Fruit fly (Drosophila melanogaster): Measurements from ENCODE around the gene trbl.

trbl gene

DNA sequence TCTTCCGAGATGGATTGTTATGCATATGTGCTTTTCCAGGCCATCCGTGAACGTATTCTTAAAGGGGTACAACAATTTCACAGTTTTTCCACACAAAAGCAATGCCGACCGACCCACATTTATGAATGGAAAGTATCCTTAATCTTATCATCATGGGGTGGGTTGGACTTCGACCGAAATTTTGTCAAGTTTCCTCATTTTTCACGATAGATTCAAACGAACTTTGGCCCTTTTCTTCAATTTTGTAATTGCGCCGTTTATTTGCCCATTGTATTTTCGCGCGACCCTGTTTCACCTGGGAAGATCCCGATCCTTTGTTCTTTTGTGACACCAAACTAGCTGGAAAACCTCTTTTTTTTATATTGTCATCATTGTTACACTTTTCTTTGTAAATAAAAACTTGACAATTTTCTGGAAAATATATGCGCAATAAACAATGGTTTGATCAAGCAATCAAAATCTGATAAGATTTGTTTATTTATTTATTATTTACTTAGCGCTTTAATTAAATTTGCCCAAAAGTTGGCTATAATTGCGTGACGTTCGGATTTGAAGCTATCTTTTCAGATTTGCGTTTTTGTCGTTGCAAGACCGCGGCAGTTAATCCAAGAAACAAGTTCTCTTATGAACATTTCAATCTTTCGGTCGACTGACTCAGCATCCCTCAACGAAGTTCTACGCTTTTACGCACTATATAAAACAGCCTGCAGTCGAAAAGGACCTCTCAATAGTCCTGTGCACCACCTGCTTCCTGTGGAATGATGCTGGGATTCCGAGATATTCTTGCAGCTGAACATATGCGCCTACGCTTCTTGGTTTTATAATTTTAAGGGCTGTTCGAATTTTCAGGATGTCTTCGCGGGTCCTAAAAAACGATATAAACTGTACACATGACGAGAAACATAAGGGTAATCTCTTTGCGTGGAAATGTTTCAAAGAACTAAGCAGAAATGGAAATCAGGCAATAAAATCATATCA is 4.9 kb upstream of the trbl start:
- TF ChIP-seq CG17806 (tag; optimal IDR thresholded peaks at IDR 0.05): no peak
- no peak for TF ChIP-seq CG9948 (tag; optimal IDR thresholded peaks at IDR 0.05)
- TF ChIP-seq CG4496 (GFP tag; IDR thresholded peaks at IDR 0.05): 0 out of 3 replicates have a peak, but pooled peaks have one; percentile 15
- no peak for TF ChIP-seq fd96Ca (GFP tag; IDR thresholded peaks at IDR 0.05)
- TF ChIP-seq EcR (GFP tag; optimal IDR thresholded peaks at IDR 0.05): no peak
- no peak for TF ChIP-seq CG32121 (GFP tag; IDR thresholded peaks at IDR 0.05)
- no peak for TF ChIP-seq CG12605 (GFP tag; IDR thresholded peaks at IDR 0.05)

DNA sequence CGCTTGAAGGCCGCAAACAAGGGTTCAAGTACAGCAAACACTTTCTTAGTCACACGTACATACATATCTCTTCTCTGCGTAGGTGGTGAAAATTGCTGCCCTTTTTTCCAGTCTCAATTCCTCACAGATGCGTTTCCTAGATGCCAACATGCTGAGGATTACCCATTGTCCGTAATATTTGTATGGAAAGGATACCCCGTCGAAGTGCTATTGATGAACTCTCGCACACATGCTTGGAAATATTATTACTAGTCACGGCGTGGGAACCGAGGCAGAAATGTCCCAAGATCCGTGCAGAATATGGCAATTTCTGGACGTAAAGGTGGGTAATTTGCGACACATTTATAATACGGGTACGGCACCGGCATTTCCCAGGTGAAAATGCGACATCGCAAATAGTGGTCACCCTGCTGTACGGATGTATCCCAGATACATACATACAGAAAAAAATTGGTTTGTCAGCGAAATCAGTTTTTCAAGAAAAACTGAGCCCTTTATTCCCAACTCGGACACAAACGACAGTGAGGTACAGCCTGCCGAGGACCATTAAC is 4.0 kb upstream of the trbl start:
- TF ChIP-seq gl (tag; optimal IDR thresholded peaks at IDR 0.05): no peak
- TF ChIP-seq Pif1A (GFP tag; optimal IDR thresholded peaks at IDR 0.05): no peak
- TF ChIP-seq CG10348 (GFP tag; IDR thresholded peaks at IDR 0.05): no peak
- no peak for TF ChIP-seq CG14655 (GFP tag; optimal IDR thresholded peaks at IDR 0.05)
- no peak for TF ChIP-seq rn (GFP tag; IDR thresholded peaks at IDR 0.05)

DNA sequence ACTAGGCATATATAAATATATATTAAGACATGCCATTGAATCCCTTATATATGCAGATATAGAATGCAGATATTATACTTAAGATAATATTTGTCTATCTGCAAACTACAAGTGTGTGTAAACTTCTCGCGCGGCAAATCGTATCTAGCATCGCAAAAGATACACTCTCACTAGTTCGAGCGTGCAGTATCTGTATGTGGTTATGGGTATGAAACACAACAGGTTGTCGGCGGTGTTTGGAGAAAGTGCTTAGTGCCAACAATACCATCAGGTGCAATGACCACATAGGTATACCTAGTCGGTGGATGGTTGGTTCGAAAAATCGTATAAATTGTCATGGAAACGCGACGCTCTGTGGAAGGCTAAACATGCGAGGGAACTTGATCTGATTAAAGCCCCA is 3.1 kb upstream of the trbl start:
- no peak for TF ChIP-seq CG8159 (tag; optimal IDR thresholded peaks at IDR 0.05)
- no peak for TF ChIP-seq CG14655 (GFP tag; optimal IDR thresholded peaks at IDR 0.05)
- no peak for TF ChIP-seq CG12605 (GFP tag; IDR thresholded peaks at IDR 0.05)
- TF ChIP-seq CG9948 (tag; optimal IDR thresholded peaks at IDR 0.05): no peak
- TF ChIP-seq Pif1B (GFP tag; optimal IDR thresholded peaks at IDR 0.05): no peak
- TF ChIP-seq CG32121 (GFP tag; IDR thresholded peaks at IDR 0.05): no peak
- no peak for TF ChIP-seq EcR (GFP tag; optimal IDR thresholded peaks at IDR 0.05)

DNA sequence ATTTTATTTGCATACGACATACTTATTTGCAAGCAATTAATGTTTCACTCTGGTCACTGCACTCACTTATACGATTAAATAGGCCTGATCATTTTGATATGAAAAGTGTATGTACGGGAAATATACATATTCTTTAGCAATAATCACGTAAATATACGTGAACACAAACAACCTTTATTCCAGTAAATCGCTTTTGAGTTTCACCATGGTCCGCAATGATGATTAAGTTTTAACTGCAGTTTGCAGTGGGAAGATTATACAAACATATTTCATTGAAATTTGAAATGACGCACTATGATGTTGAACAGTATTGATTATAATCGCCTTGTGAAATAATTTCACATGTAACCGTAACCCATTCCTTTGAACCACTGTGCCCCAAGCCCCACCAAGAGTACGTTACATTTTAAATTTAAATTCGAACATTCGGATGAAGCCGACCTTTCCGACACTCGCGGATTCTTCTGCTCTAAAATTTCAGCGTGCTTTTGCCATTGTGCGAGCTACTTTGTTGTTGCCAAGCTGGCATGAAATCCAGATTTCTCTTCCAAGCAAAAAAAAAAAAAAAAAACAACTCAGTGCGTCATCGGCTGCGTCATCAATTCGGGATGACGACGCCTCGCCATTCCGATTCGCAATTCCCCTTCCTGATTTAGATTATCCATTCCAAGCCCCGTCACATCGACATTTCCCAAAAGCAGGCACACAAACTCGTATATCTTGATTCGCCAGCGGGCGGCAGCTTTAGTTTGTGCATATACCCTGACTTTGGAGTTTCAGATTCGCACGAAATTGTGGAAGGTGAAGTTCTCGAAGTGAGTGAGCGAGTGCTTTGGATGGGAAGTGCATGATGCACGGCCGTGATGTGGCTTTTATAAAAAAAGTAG is 2.3 kb upstream of the trbl start:
- peak; percentile 69 for TF ChIP-seq CG15710 (tag; optimal IDR thresholded peaks at IDR 0.05)
- peak; percentile 64 for TF ChIP-seq EcR (GFP tag; optimal IDR thresholded peaks at IDR 0.05)
- no peak for TF ChIP-seq CG32121 (GFP tag; IDR thresholded peaks at IDR 0.05)
- TF ChIP-seq CG9948 (tag; optimal IDR thresholded peaks at IDR 0.05): peak; percentile 67
- peak; percentile 57 for TF ChIP-seq CG34367 (tag; optimal IDR thresholded peaks at IDR 0.05)
- TF ChIP-seq Pif1A (GFP tag; optimal IDR thresholded peaks at IDR 0.05): peak; percentile 64
- no peak for TF ChIP-seq CG12605 (GFP tag; IDR thresholded peaks at IDR 0.05)
- peak; percentile 77 for TF ChIP-seq CG8159 (tag; optimal IDR thresholded peaks at IDR 0.05)
- TF ChIP-seq CG14655 (GFP tag; optimal IDR thresholded peaks at IDR 0.05): peak; percentile 68
- peak; percentile 20 for TF ChIP-seq CG13204 (GFP tag; optimal IDR thresholded peaks at IDR 0.05)
- peak; percentile 52 for TF ChIP-seq CG17806 (tag; optimal IDR thresholded peaks at IDR 0.05)
- no peak for TF ChIP-seq Ets98B (GFP tag; IDR thresholded peaks at IDR 0.05)
- no peak for TF ChIP-seq rn (GFP tag; IDR thresholded peaks at IDR 0.05)
- peak; percentile 75 for TF ChIP-seq Snoo (tag; optimal IDR thresholded peaks at IDR 0.05)
- peak; percentile 58 for TF ChIP-seq CG8301 (tag; optimal IDR thresholded peaks at IDR 0.05)
- no peak for TF ChIP-seq fd96Ca (GFP tag; IDR thresholded peaks at IDR 0.05)
- peak; percentile 32; the same call in 2 of the 3 replicates for TF ChIP-seq CG4496 (GFP tag; IDR thresholded peaks at IDR 0.05)
- peak; percentile 31 for TF ChIP-seq D1 (tag; optimal IDR thresholded peaks at IDR 0.05)
- no peak for TF ChIP-seq CG10348 (GFP tag; IDR thresholded peaks at IDR 0.05)
- peak; percentile 40 for TF ChIP-seq Pif1B (GFP tag; optimal IDR thresholded peaks at IDR 0.05)
- peak; percentile 26 for TF ChIP-seq gl (tag; optimal IDR thresholded peaks at IDR 0.05)

DNA sequence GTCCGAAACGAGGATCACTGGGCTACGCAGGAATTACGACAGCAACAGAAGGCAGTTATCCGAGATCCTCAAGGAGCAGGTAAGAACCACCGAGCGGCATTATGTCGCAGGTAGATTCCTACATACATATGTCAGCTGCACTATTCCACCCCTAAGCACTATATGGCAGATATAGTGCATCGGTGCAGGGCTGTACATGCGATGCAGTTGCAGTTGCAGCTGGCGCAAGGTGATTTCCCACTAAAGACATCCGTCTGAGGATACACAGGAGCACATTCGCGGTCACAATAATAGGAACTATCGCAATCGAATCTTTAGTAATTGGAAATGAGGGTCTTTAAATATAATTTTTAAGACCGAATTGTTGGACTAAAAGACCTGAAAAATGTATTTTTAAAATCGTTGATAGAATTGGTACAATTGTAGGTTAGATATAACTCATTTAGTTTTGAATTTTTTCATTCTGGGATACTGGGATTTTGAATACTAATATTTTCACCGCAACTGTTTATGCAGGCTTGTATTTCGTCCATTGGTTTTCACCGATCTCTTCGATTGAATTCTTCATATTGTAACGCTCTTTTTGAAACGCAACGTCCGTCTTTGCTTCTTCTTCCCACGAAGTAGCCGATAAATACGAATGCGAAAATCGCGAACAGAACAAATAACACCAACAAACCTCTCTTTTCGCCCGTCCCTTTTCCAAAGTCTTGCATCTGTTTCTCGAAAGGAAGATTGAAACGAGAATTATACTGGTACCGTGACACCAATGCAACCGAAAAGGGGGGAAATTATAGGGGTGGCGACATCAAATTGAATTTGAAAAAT is 1.5 kb upstream of the trbl start:
- TF ChIP-seq rn (GFP tag; IDR thresholded peaks at IDR 0.05) (no peak), Snoo (tag; optimal IDR thresholded peaks at IDR 0.05) (peak; percentile 34), Pif1B (GFP tag; optimal IDR thresholded peaks at IDR 0.05) (peak; percentile 54), D1 (tag; optimal IDR thresholded peaks at IDR 0.05) (peak; percentile 20), Ets98B (GFP tag; IDR thresholded peaks at IDR 0.05) (no peak), CG17806 (tag; optimal IDR thresholded peaks at IDR 0.05) (peak; percentile 74), CG15710 (tag; optimal IDR thresholded peaks at IDR 0.05) (peak; percentile 84), CG12605 (GFP tag; IDR thresholded peaks at IDR 0.05) (no peak), CG9948 (tag; optimal IDR thresholded peaks at IDR 0.05) (peak; percentile 80), CG10348 (GFP tag; IDR thresholded peaks at IDR 0.05) (no peak), CG8159 (tag; optimal IDR thresholded peaks at IDR 0.05) (peak; percentile 90), gl (tag; optimal IDR thresholded peaks at IDR 0.05) (peak; percentile 76), Pif1A (GFP tag; optimal IDR thresholded peaks at IDR 0.05) (peak; percentile 54), CG13204 (GFP tag; optimal IDR thresholded peaks at IDR 0.05) (peak; percentile 12), CG8301 (tag; optimal IDR thresholded peaks at IDR 0.05) (no peak), CG32121 (GFP tag; IDR thresholded peaks at IDR 0.05) (no peak), EcR (GFP tag; optimal IDR thresholded peaks at IDR 0.05) (no peak), fd96Ca (GFP tag; IDR thresholded peaks at IDR 0.05) (no peak), CG34367 (tag; optimal IDR thresholded peaks at IDR 0.05) (peak; percentile 79)
